Fruit fly (Drosophila melanogaster): ENCODE measurements around the gene CG17249.

dm6 chr3L:1652700-1653200 is 5.5 kb upstream of the CG17249 start, which contains the start of the genes CG7970 and Vta1:
- TF ChIP-seq pan (optimal IDR thresholded peaks at IDR 0.05) (no peak), CG8478 (optimal IDR thresholded peaks at IDR 0.05) (no peak), psq (optimal IDR thresholded peaks at IDR 0.05) (no peak), usp (GFP tag; optimal IDR thresholded peaks at IDR 0.05) (no peak), EcR (GFP tag; optimal IDR thresholded peaks at IDR 0.05) (no peak), Dll (optimal IDR thresholded peaks at IDR 0.05) (no peak)
